Fruit fly (Drosophila melanogaster): ENCODE data around the gene CG6785.

The CG6785 gene

DNA sequence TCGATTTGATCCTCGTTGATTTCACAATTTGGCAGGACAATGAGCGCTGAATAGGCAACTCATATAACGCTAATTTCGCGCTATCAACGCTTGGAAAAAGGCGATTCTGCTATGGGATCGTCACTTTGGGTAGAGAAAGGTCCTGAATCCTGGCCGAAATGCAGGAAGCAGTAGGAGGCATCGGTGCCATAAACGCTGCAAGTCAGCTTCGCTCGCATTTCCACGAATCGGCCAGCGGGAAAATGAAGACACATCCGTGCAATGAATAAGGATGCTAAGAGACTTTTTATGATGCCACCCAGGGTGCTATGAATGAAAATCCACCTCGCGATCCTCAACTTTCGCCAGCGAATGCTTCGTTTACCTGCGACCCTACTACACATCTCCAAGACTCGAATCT is 42.4 kb upstream of the CG6785 start:
- TF ChIP-seq CG16779 (tag; optimal IDR thresholded peaks at IDR 0.05): no peak
- TF ChIP-seq eg (GFP tag; IDR thresholded peaks at IDR 0.05): no peak
- TF ChIP-seq acj6 (GFP tag; optimal IDR thresholded peaks at IDR 0.05): no peak
- TF ChIP-seq vri (GFP tag; optimal IDR thresholded peaks at IDR 0.05): no peak
- no peak for TF ChIP-seq Lpt (GFP tag; optimal IDR thresholded peaks at IDR 0.05)
- no peak for TF ChIP-seq Eip75B (GFP tag; optimal IDR thresholded peaks at IDR 0.05)
- no peak for TF ChIP-seq fd85E (GFP tag; optimal IDR thresholded peaks at IDR 0.05)
- TF ChIP-seq CG4318 (GFP tag; optimal IDR thresholded peaks at IDR 0.05): no peak
- no peak for TF ChIP-seq CG8632 (GFP tag; optimal IDR thresholded peaks at IDR 0.05)
- no peak for TF ChIP-seq CG3032 (tag; optimal IDR thresholded peaks at IDR 0.05)
- no peak for TF ChIP-seq cyc (GFP tag; optimal IDR thresholded peaks at IDR 0.05)
- TF ChIP-seq CG32006 (GFP tag; optimal IDR thresholded peaks at IDR 0.05): no peak
- TF ChIP-seq CG9139 (GFP tag; optimal IDR thresholded peaks at IDR 0.05): no peak
- no peak for TF ChIP-seq pdm3 (GFP tag; optimal IDR thresholded peaks at IDR 0.05)
- TF ChIP-seq Hr38 (GFP tag; optimal IDR thresholded peaks at IDR 0.05): no peak
- TF ChIP-seq CG1621 (tag; optimal IDR thresholded peaks at IDR 0.05): no peak

DNA sequence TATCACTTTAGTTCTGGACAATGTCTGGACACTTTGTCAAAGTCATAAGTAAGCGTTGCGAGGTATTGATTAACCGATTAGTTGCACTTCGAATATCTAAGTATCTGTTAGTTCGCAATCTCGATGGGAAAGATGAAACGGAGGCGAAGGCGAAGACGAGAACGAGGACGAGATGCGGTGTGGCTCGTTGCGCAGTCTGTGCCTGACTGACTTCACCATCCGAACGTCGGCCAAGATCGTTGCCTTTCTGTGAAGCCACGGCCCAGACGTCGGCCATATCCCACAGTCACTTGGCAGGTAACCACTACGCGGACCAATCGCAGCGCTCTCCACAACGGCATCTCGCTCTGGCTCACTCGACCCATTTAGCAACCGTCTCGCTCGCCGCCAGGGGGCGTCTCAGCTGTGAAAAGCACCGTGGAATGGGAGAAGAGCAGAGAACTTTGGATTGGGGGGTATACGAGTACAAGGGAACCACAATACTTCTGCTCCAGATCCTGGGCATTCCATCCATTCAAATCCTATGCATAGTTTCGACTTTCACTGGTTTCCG is 40.7 kb upstream of the CG6785 start, which contains the start of gene prd:
Gene prd (minus strand): TSS at position 209 of the 553 bp plus-strand sequence.
- TF ChIP-seq CG10631 (GFP tag; optimal IDR thresholded peaks at IDR 0.05) (no peak), CG7368 (GFP tag; optimal IDR thresholded peaks at IDR 0.05) (no peak), Eip78C (GFP tag) (no peak), fd85E (GFP tag; optimal IDR thresholded peaks at IDR 0.05) (no peak), CG15336 (GFP tag; IDR thresholded peaks at IDR 0.05) (no peak)

DNA sequence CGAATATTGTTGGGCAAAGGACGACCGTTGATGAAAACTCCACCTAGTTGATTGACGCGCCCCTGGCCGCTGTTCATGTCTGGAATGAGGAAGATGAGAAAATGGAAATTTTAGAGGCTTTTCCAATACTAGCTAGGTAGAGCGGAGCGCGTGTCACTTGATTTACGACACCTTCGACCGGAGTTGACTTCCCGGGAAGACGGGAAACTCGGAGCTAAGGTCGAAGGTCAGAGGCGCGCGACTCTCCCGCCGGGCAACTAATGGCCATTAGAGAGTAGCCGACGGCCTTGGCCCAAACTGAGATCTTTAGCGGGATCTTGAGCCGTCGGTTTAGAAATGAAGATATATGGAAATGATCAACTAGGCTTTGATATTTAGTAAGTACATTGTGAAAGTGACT is 40.0 kb upstream of the CG6785 start:
- TF ChIP-seq lz (GFP tag; optimal IDR thresholded peaks at IDR 0.05) (no peak), CG6808 (GFP tag; optimal IDR thresholded peaks at IDR 0.05) (no peak), Met (GFP tag; optimal IDR thresholded peaks at IDR 0.05) (no peak), CG6854 (GFP tag; optimal IDR thresholded peaks at IDR 0.05) (no peak), CG6792 (GFP tag; optimal IDR thresholded peaks at IDR 0.05) (no peak), CG6163 (GFP tag; IDR thresholded peaks at IDR 0.05) (no peak), vri (GFP tag; optimal IDR thresholded peaks at IDR 0.05) (no peak), CG11902 (GFP tag; optimal IDR thresholded peaks at IDR 0.05) (no peak), salr (GFP tag; optimal IDR thresholded peaks at IDR 0.05) (no peak), ss (GFP tag; optimal IDR thresholded peaks at IDR 0.05) (no peak), CG6276 (GFP tag; optimal IDR thresholded peaks at IDR 0.05) (no peak), CG8319 (GFP tag; optimal IDR thresholded peaks at IDR 0.05) (no peak), OdsH (GFP tag; optimal IDR thresholded peaks at IDR 0.05) (no peak), Lpt (GFP tag; optimal IDR thresholded peaks at IDR 0.05) (no peak), Eip75B (GFP tag; optimal IDR thresholded peaks at IDR 0.05) (no peak), CG16779 (tag; optimal IDR thresholded peaks at IDR 0.05) (no peak), net (GFP tag; optimal IDR thresholded peaks at IDR 0.05) (no peak), topi (GFP tag; optimal IDR thresholded peaks at IDR 0.05) (no peak)

DNA sequence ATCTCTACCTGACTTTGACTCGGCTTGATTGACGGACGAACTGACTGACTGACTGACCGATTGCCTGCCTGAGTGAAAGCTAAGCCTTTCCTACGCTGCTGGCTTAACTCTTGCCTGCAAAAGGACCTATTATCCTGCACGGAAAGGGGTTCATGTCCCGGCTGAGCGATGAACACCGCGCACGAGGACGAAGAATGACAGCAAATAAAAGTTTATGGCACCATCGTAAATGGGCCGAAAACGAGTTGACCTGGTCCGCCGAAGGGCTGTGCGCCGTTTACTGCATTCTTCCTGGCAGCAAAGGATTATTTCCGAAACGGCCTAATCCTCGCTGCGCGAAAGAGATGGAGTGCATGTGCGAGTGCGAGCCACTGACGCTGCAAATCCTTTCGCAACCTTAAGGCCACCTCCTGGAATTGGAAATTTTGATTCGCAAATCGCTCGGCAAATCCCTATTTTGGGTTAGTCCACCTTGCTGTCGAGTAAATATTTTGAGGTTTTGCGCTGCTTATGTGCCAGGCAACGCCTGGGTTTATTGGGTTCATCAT is 36.2 kb upstream of the CG6785 start:
- TF ChIP-seq CG31627 (GFP tag; optimal IDR thresholded peaks at IDR 0.05): no peak
- no peak for TF ChIP-seq CG11294 (GFP tag; IDR thresholded peaks at IDR 0.05)
- no peak for TF ChIP-seq Ets96B (tag; optimal IDR thresholded peaks at IDR 0.05)
- TF ChIP-seq Ets21C (GFP tag; optimal IDR thresholded peaks at IDR 0.05): no peak
- TF ChIP-seq Sox102F (GFP tag; optimal IDR thresholded peaks at IDR 0.05): no peak
- TF ChIP-seq CG6163 (GFP tag; IDR thresholded peaks at IDR 0.05): no peak
- no peak for TF ChIP-seq net (GFP tag; optimal IDR thresholded peaks at IDR 0.05)
- no peak for TF ChIP-seq CG6854 (GFP tag; optimal IDR thresholded peaks at IDR 0.05)

Measured in whole organism, prepupa.